Fruit fly (Drosophila melanogaster): ENCODE measurements around the gene PolrMT.

Gene PolrMT

dm6 chr2L:1077469-1077993, 30.6 kb downstream of the PolrMT start, which contains the start of the genes S and ast (continued):
- TF ChIP-seq CG9932 (GFP tag; IDR thresholded peaks at IDR 0.05), result peak; percentile 81
- peak; percentile 91 for TF ChIP-seq HLH4C (GFP tag; IDR thresholded peaks at IDR 0.05; ENCODE audit: partially characterized antibody)
- peak; percentile 18 for TF ChIP-seq CG18262 (tag; optimal IDR thresholded peaks at IDR 0.05)
- TF ChIP-seq psq (GFP tag; optimal IDR thresholded peaks at IDR 0.05), result peak; percentile 32
- TF ChIP-seq ind (GFP tag; optimal IDR thresholded peaks at IDR 0.05), result no peak
- TF ChIP-seq CG1233 (GFP tag; optimal IDR thresholded peaks at IDR 0.05), result no peak
- TF ChIP-seq grau (tag; optimal IDR thresholded peaks at IDR 0.05), result peak; percentile 37
- no peak for TF ChIP-seq sc (optimal IDR thresholded peaks at IDR 0.05)
- TF ChIP-seq sc (GFP tag; optimal IDR thresholded peaks at IDR 0.05), result no peak
- TF ChIP-seq D19B (GFP tag; optimal IDR thresholded peaks at IDR 0.05), result no peak
- no peak for TF ChIP-seq CG3995 (GFP tag; optimal IDR thresholded peaks at IDR 0.05)
- TF ChIP-seq tin (GFP tag; optimal IDR thresholded peaks at IDR 0.05), result no peak
- peak; percentile 34 for TF ChIP-seq CG31365 (tag; optimal IDR thresholded peaks at IDR 0.05)
- peak; percentile 98 for TF ChIP-seq CG6791 (GFP tag; IDR thresholded peaks at IDR 0.05; ENCODE audit: partially characterized antibody)
- TF ChIP-seq gsb (GFP tag; IDR thresholded peaks at IDR 0.05), result no peak
- TF ChIP-seq NFAT (GFP tag; IDR thresholded peaks at IDR 0.05), result peak; percentile 47; the same call in 1 of the 2 replicates
- peak; percentile 45 for TF ChIP-seq Meics (GFP tag; optimal IDR thresholded peaks at IDR 0.05)
- TF ChIP-seq CG12071 (GFP tag; optimal IDR thresholded peaks at IDR 0.05), result no peak
- TF ChIP-seq ara (GFP tag; IDR thresholded peaks at IDR 0.05), result 0 out of 2 replicates have a peak, but pooled peaks have one; percentile 6
- TF ChIP-seq C15 (GFP tag; IDR thresholded peaks at IDR 0.05), result no peak
- peak; percentile 90; the same call in 3 of the 4 replicates for TF ChIP-seq chinmo (GFP tag; IDR thresholded peaks at IDR 0.05; ENCODE audit: partially characterized antibody)
- no peak for TF ChIP-seq fru (optimal IDR thresholded peaks at IDR 0.05)
- peak; percentile 76 for TF ChIP-seq gcm (GFP tag; optimal IDR thresholded peaks at IDR 0.05)
- no peak for TF ChIP-seq nau (GFP tag; optimal IDR thresholded peaks at IDR 0.05)
- TF ChIP-seq CG4707 (GFP tag; optimal IDR thresholded peaks at IDR 0.05), result peak; percentile 12
- TF ChIP-seq CG7372 (GFP tag; IDR thresholded peaks at IDR 0.05), result no peak
- TF ChIP-seq CG6765 (GFP tag; optimal IDR thresholded peaks at IDR 0.05), result peak; percentile 36
- TF ChIP-seq E2f2 (GFP tag; IDR thresholded peaks at IDR 0.05), result peak; percentile 73
- TF ChIP-seq usp (GFP tag; optimal IDR thresholded peaks at IDR 0.05), result no peak
- TF ChIP-seq fu2 (GFP tag; optimal IDR thresholded peaks at IDR 0.05), result no peak
- TF ChIP-seq CG3163 (GFP tag; optimal IDR thresholded peaks at IDR 0.05), result no peak
- TF ChIP-seq wek (GFP tag; optimal IDR thresholded peaks at IDR 0.05), result peak; percentile 12
- no peak for TF ChIP-seq CG12155 (GFP tag; optimal IDR thresholded peaks at IDR 0.05)
- peak; percentile 98 for TF ChIP-seq unc-4 (GFP tag; IDR thresholded peaks at IDR 0.05; ENCODE audit: partially characterized antibody)
- peak; percentile 39 for TF ChIP-seq p53 (GFP tag; optimal IDR thresholded peaks at IDR 0.05)
- no peak for TF ChIP-seq Elba2 (GFP tag; optimal IDR thresholded peaks at IDR 0.05)
- peak; percentile 47 for TF ChIP-seq Max (GFP tag; optimal IDR thresholded peaks at IDR 0.05)
- TF ChIP-seq CG33557 (GFP tag; optimal IDR thresholded peaks at IDR 0.05), result no peak
- peak; percentile 14; the same call in 1 of the 2 replicates for TF ChIP-seq Xrp1 (GFP tag; IDR thresholded peaks at IDR 0.05)
- TF ChIP-seq sqz (GFP tag; optimal IDR thresholded peaks at IDR 0.05), result no peak
- peak; percentile 33 for TF ChIP-seq jumu (GFP tag; optimal IDR thresholded peaks at IDR 0.05)
- peak; percentile 90 for TF ChIP-seq MBD-R2 (GFP tag; IDR thresholded peaks at IDR 0.05)
- TF ChIP-seq stc (GFP tag; IDR thresholded peaks at IDR 0.05), result 0 out of 2 replicates have a peak, but pooled peaks have one; percentile 8
- peak; percentile 84 for TF ChIP-seq CG15514 (GFP tag; optimal IDR thresholded peaks at IDR 0.05)
- TF ChIP-seq unpg (GFP tag; optimal IDR thresholded peaks at IDR 0.05), result peak; percentile 25
- no peak for TF ChIP-seq CG11456 (GFP tag; IDR thresholded peaks at IDR 0.05)
- TF ChIP-seq CG10209 (GFP tag; optimal IDR thresholded peaks at IDR 0.05), result no peak
- TF ChIP-seq dysf (GFP tag; IDR thresholded peaks at IDR 0.05), result 0 out of 3 replicates have a peak, but pooled peaks have one; percentile 27
- TF ChIP-seq CG10959 (GFP tag; IDR thresholded peaks at IDR 0.05), result no peak
- TF ChIP-seq kni (GFP tag; optimal IDR thresholded peaks at IDR 0.05), result peak; percentile 32
- TF ChIP-seq CG15696 (tag; optimal IDR thresholded peaks at IDR 0.05), result no peak
